Fruit fly (Drosophila melanogaster): ENCODE data around the gene Mitofilin.
A peak's percentile ranks its signal among the peaks of the same experiment; 100 is the strongest.

dm6 chr3R:21989770-21990169, 33.4 kb downstream of the Mitofilin start:
- no peak for TF ChIP-seq pdm3 (GFP tag; optimal IDR thresholded peaks at IDR 0.05)
- peak; percentile 62 for TF ChIP-seq CG8119 (GFP tag; IDR thresholded peaks at IDR 0.05)
- TF ChIP-seq acj6 (GFP tag; optimal IDR thresholded peaks at IDR 0.05), result no peak
- no peak for TF ChIP-seq Smox (GFP tag; optimal IDR thresholded peaks at IDR 0.05)
- TF ChIP-seq OdsH (GFP tag; optimal IDR thresholded peaks at IDR 0.05), result no peak
- TF ChIP-seq Sox14 (GFP tag; optimal IDR thresholded peaks at IDR 0.05), result no peak
- TF ChIP-seq ss (GFP tag; optimal IDR thresholded peaks at IDR 0.05), result no peak
- TF ChIP-seq lz (GFP tag; optimal IDR thresholded peaks at IDR 0.05), result no peak
- TF ChIP-seq CG11294 (GFP tag; IDR thresholded peaks at IDR 0.05), result no peak
- TF ChIP-seq fkh (GFP tag; optimal IDR thresholded peaks at IDR 0.05), result no peak
- no peak for TF ChIP-seq Eip75B (GFP tag; optimal IDR thresholded peaks at IDR 0.05)
- TF ChIP-seq Lpt (GFP tag; optimal IDR thresholded peaks at IDR 0.05), result no peak
- no peak for TF ChIP-seq CG16779 (tag; optimal IDR thresholded peaks at IDR 0.05)
- TF ChIP-seq CG31627 (GFP tag; optimal IDR thresholded peaks at IDR 0.05), result no peak

Data from whole organism, prepupa.